Worm (Caenorhabditis elegans): ENCODE data around the gene F35E8.7.

F35E8.7 gene

ce11 chrV:15873762-15874161 is 40.1 kb upstream of the F35E8.7 start (continued):
- no peak for TF ChIP-seq fos-1 (tag; optimal IDR thresholded peaks at IDR 0.05)
- no peak for TF ChIP-seq lin-15B (tag; optimal IDR thresholded peaks at IDR 0.05)
- no peak for TF ChIP-seq pqm-1 (tag; optimal IDR thresholded peaks at IDR 0.05)
- peak; percentile 78 for TF ChIP-seq jun-1 (tag; optimal IDR thresholded peaks at IDR 0.05)
- no peak for TF ChIP-seq ceh-82 (tag; optimal IDR thresholded peaks at IDR 0.05)
- no peak for TF ChIP-seq fkh-10 (GFP tag; optimal IDR thresholded peaks at IDR 0.05)
- TF ChIP-seq Y5F2A.4 (GFP tag; optimal IDR thresholded peaks at IDR 0.05): peak; percentile 93
- peak; percentile 14 for TF ChIP-seq nhr-6 (tag; optimal IDR thresholded peaks at IDR 0.05)
- TF ChIP-seq lim-7 (GFP tag; IDR thresholded peaks at IDR 0.05): peak; percentile 99
- no peak for TF ChIP-seq dve-1 (tag; optimal IDR thresholded peaks at IDR 0.05; ENCODE audit: insufficient read depth)
- peak; percentile 94 for TF ChIP-seq daf-8 (GFP tag; IDR thresholded peaks at IDR 0.05)
- TF ChIP-seq unc-130 (GFP tag; optimal IDR thresholded peaks at IDR 0.05): peak; percentile 84
- peak; percentile 97 for TF ChIP-seq sdz-12 (GFP tag; optimal IDR thresholded peaks at IDR 0.05)
- peak; percentile 95 for TF ChIP-seq nhr-41 (GFP tag; IDR thresholded peaks at IDR 0.05)
- peak; percentile 69 for TF ChIP-seq ceh-20 (GFP tag; IDR thresholded peaks at IDR 0.05)
- TF ChIP-seq F44E2.7 (GFP tag; IDR thresholded peaks at IDR 0.05): peak; percentile 99
- TF ChIP-seq F10B5.3 (tag; optimal IDR thresholded peaks at IDR 0.05): peak; percentile 79
- peak; percentile 92 for TF ChIP-seq snpc-1.2 (GFP tag; IDR thresholded peaks at IDR 0.05)
- TF ChIP-seq set-16 (GFP tag; IDR thresholded peaks at IDR 0.05): no peak; the same call in 1 of the 2 replicates
- TF ChIP-seq egl-43 (GFP tag; IDR thresholded peaks at IDR 0.05): peak; percentile 99
- no peak for TF ChIP-seq ZK546.5 (tag; optimal IDR thresholded peaks at IDR 0.05)
- TF ChIP-seq nhr-102 (tag; optimal IDR thresholded peaks at IDR 0.05): no peak
- peak; percentile 99 for TF ChIP-seq dmd-8 (GFP tag; IDR thresholded peaks at IDR 0.05)
- peak; percentile 89 for TF ChIP-seq F49E8.2 (tag; optimal IDR thresholded peaks at IDR 0.05; ENCODE audit: borderline replicate concordance)
- TF ChIP-seq T26A8.4 (GFP tag; IDR thresholded peaks at IDR 0.05): peak; percentile 94
- TF ChIP-seq dmd-6 (GFP tag; IDR thresholded peaks at IDR 0.05): peak; percentile 89
- TF ChIP-seq daf-12 (tag; optimal IDR thresholded peaks at IDR 0.05): no peak
- TF ChIP-seq mxl-2 (GFP tag; conservative IDR thresholded peaks at IDR 0.05): peak; percentile 86
- no peak for TF ChIP-seq ceh-28 (tag; optimal IDR thresholded peaks at IDR 0.05)
- TF ChIP-seq F26F4.8 (GFP tag; conservative IDR thresholded peaks at IDR 0.05): peak; percentile 98
- TF ChIP-seq madf-5 (GFP tag; IDR thresholded peaks at IDR 0.05): peak; percentile 97 to 99
- no peak for TF ChIP-seq nhr-25 (tag; optimal IDR thresholded peaks at IDR 0.05; ENCODE audit: borderline replicate concordance, insufficient read depth)
- TF ChIP-seq nhr-10 (tag; optimal IDR thresholded peaks at IDR 0.05): peak; percentile 27
- peak; percentile 96 for TF ChIP-seq D1046.2 (GFP tag; IDR thresholded peaks at IDR 0.05)
- TF ChIP-seq pha-4 (GFP tag; IDR thresholded peaks at IDR 0.05): peak; percentile 97
- TF ChIP-seq pha-4 (tag; optimal IDR thresholded peaks at IDR 0.05): no peak
- peak; percentile 79 for TF ChIP-seq nhr-77 (tag; optimal IDR thresholded peaks at IDR 0.05)
- TF ChIP-seq nhr-28 (tag; optimal IDR thresholded peaks at IDR 0.05): peak; percentile 52
- TF ChIP-seq mxl-3 (GFP tag; optimal IDR thresholded peaks at IDR 0.05): peak; percentile 89
- TF ChIP-seq zfp-3 (GFP tag; conservative IDR thresholded peaks at IDR 0.05): peak; percentile 77
- no peak for TF ChIP-seq nhr-237 (tag; optimal IDR thresholded peaks at IDR 0.05)
- TF ChIP-seq unc-62 (GFP tag; optimal IDR thresholded peaks at IDR 0.05 in 1 of 2): no peak
- TF ChIP-seq unc-62 (tag; optimal IDR thresholded peaks at IDR 0.05): peak; percentile 54
- TF ChIP-seq ztf-11 (tag; optimal IDR thresholded peaks at IDR 0.05): no peak
- no peak for TF ChIP-seq skn-1 (tag; optimal IDR thresholded peaks at IDR 0.05)
- no peak for TF ChIP-seq zag-1 (tag; optimal IDR thresholded peaks at IDR 0.05)
- TF ChIP-seq aly-2 (tag; optimal IDR thresholded peaks at IDR 0.05): peak; percentile 74
- TF ChIP-seq ces-1 (GFP tag; optimal IDR thresholded peaks at IDR 0.05): peak; percentile 26
- TF ChIP-seq spr-1 (tag; optimal IDR thresholded peaks at IDR 0.05): peak; percentile 93
- no peak for TF ChIP-seq attf-4 (tag; optimal IDR thresholded peaks at IDR 0.05)
- peak; percentile 89 for TF ChIP-seq lir-3 (tag; optimal IDR thresholded peaks at IDR 0.05)
- peak; percentile 85 for TF ChIP-seq dmd-9 (GFP tag; IDR thresholded peaks at IDR 0.05)
- peak; percentile 10 for TF ChIP-seq snpc-4 (tag; optimal IDR thresholded peaks at IDR 0.05)
